Worm (Caenorhabditis elegans): ENCODE data around the gene F23F1.10.

DNA sequence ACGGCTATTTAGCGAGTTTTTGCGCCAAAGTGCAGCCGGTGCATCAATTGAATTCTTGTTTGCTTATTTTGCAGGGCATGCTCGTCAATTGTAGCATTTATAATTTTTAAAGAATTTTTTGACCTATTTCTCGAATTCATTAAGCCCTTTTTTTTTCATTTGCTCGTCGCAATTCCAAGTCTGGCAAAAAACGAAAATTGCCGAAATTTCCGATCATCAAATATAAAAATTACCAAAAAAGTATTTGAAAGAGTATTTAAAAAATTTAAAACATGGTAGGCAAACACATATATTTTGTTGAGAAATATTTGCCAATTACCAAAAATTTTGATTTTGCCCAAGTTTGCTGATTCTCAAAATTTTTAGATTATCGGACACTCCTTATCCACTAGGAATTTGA lies 42.4 kb upstream of the F23F1.10 start, which contains the start of gene C50D2.6:
- TF ChIP-seq F13C5.2 (tag; optimal IDR thresholded peaks at IDR 0.05) (no peak), ceh-13 (GFP tag; optimal IDR thresholded peaks at IDR 0.05) (no peak), tbx-11 (GFP tag; IDR thresholded peaks at IDR 0.05) (no peak)
